Fruit fly (Drosophila melanogaster) whole organism, embryonic: Measurements from ENCODE around the gene upd1.

Experiments
- Aef1 ChIP-seq: fragments of 200-800 bp; sonication (Bioruptor generic); IDR thresholded peaks from 3 replicates; pipeline ENCODE4 v1.3.6; 2022; ENCODE audit warnings: missing biosample characterization, missing genetic modification characterization
- Bgb ChIP-seq: fragments of 200-800 bp; sonication (Bioruptor generic); IDR thresholded peaks from 2 replicates; pipeline ENCODE4 v1.3.6; 2022; ENCODE audit warnings: missing biosample characterization, missing genetic modification characterization; ENCODE audit not compliant: partially characterized antibody
- CG10959 ChIP-seq: fragments of 200-800 bp; sonication (Bioruptor generic); IDR thresholded peaks from 2 replicates; pipeline ENCODE4 v1.3.6; 2022; ENCODE audit warnings: missing biosample characterization, missing genetic modification characterization
- CG12071 ChIP-seq: fragments of 200-800 bp; sonication (Bioruptor generic); optimal IDR thresholded peaks from 3 replicates; lab custom pipeline; 2018; ENCODE audit warnings: missing biosample characterization, mild to moderate bottlenecking, missing genetic modification characterization
- CG12744 ChIP-seq: fragments of 200-800 bp; sonication (Bioruptor generic); optimal IDR thresholded peaks from 2 replicates; lab custom pipeline; 2016; ENCODE audit warnings: missing biosample characterization, missing genetic modification characterization
- CG14710 ChIP-seq: fragments of 200-800 bp; sonication (Bioruptor generic); optimal IDR thresholded peaks from 3 replicates; lab custom pipeline; 2019; ENCODE audit warnings: missing biosample characterization, mild to moderate bottlenecking, missing genetic modification characterization, moderate library complexity
- CG14965 ChIP-seq: fragments of 200-800 bp; sonication (Bioruptor generic); optimal IDR thresholded peaks from 2 replicates; lab custom pipeline; 2016; ENCODE audit warnings: missing biosample characterization, missing genetic modification characterization, borderline replicate concordance
- CG15696 ChIP-seq: fragments of 200-800 bp; sonication (Bioruptor generic); optimal IDR thresholded peaks from 2 replicates; lab custom pipeline; 2019; ENCODE audit warnings: missing biosample characterization, mild to moderate bottlenecking, missing genetic modification characterization, moderate library complexity
- CG16863 ChIP-seq: fragments of 200-800 bp; sonication (Bioruptor generic); optimal IDR thresholded peaks from 3 replicates; lab custom pipeline; 2016; ENCODE audit warnings: missing biosample characterization, missing genetic modification characterization
- CG17186 ChIP-seq: fragments of 200-800 bp; sonication (Bioruptor generic); optimal IDR thresholded peaks from 3 replicates; lab custom pipeline; 2017; ENCODE audit warnings: missing biosample characterization, missing genetic modification reagents, missing genetic modification characterization
- CG17612 ChIP-seq: fragments of 200-800 bp; sonication (Bioruptor generic); IDR thresholded peaks from 2 replicates; pipeline ENCODE4 v1.3.6; 2022; ENCODE audit warnings: missing biosample characterization, missing genetic modification characterization
- CG2889 ChIP-seq: fragments of 200-800 bp; sonication (Bioruptor generic); IDR thresholded peaks from 3 replicates; pipeline ENCODE4 v1.3.6; 2022; ENCODE audit warnings: missing biosample characterization, missing genetic modification characterization
- CG31224 ChIP-seq: fragments of 200-800 bp; sonication (Bioruptor generic); IDR thresholded peaks from 2 replicates; pipeline ENCODE4 v1.3.6; 2022; ENCODE audit warnings: missing biosample characterization, missing genetic modification characterization
- CG3163 ChIP-seq: fragments of 200-800 bp; sonication (Bioruptor generic); optimal IDR thresholded peaks from 3 replicates; lab custom pipeline; 2016; ENCODE audit warnings: missing biosample characterization, missing genetic modification characterization
- CG32772 ChIP-seq: fragments of 200-800 bp; sonication (Bioruptor generic); IDR thresholded peaks from 2 replicates; pipeline ENCODE4 v1.3.6; 2022; ENCODE audit warnings: missing biosample characterization, missing genetic modification characterization
- CG3995 ChIP-seq: fragments of 200-800 bp; sonication (Bioruptor generic); optimal IDR thresholded peaks from 3 replicates; lab custom pipeline; 2016; ENCODE audit warnings: missing biosample characterization, missing genetic modification characterization
- CG4730 ChIP-seq: fragments of 200-800 bp; sonication (Bioruptor generic); IDR thresholded peaks from 2 replicates; pipeline ENCODE4 v1.3.6; 2022; ENCODE audit warnings: missing biosample characterization, missing genetic modification characterization
- CG4854 ChIP-seq: fragments of 200-800 bp; sonication (Bioruptor generic); optimal IDR thresholded peaks from 2 replicates; lab custom pipeline; 2016; ENCODE audit warnings: missing biosample characterization, missing genetic modification characterization, inconsistent platforms
- CG6765 ChIP-seq: fragments of 200-800 bp; sonication (Bioruptor generic); optimal IDR thresholded peaks from 3 replicates; lab custom pipeline; 2017; ENCODE audit warnings: missing biosample characterization, mild to moderate bottlenecking, missing genetic modification characterization
- CG8281 ChIP-seq: fragments of 200-800 bp; sonication (Bioruptor generic); optimal IDR thresholded peaks from 2 replicates; lab custom pipeline; 2018; ENCODE audit warnings: missing biosample characterization, mild to moderate bottlenecking, missing genetic modification characterization, moderate library complexity
- CG8359 ChIP-seq: fragments of 200-800 bp; sonication (Bioruptor generic); optimal IDR thresholded peaks from 2 replicates; lab custom pipeline; 2017; ENCODE audit warnings: missing biosample characterization, mild to moderate bottlenecking, missing genetic modification characterization, borderline replicate concordance
- CG9797 ChIP-seq: fragments of 200-800 bp; sonication (Bioruptor generic); optimal IDR thresholded peaks from 3 replicates; lab custom pipeline; 2018; ENCODE audit warnings: missing biosample characterization, mild to moderate bottlenecking, missing genetic modification characterization
- Camta ChIP-seq: fragments of 200-800 bp; sonication (Bioruptor generic); optimal IDR thresholded peaks from 2 replicates; lab custom pipeline; 2016; ENCODE audit warnings: missing biosample characterization, missing genetic modification characterization
- HHEX ChIP-seq: fragments of 200-800 bp; sonication (Bioruptor generic); optimal IDR thresholded peaks from 3 replicates; lab custom pipeline; 2017; ENCODE audit warnings: missing biosample characterization, mild to moderate bottlenecking, missing genetic modification characterization, missing genetic modification reagents
- Jarid2 ChIP-seq: fragments of 200-800 bp; sonication (Bioruptor generic); optimal IDR thresholded peaks from 3 replicates; lab custom pipeline; 2017; ENCODE audit warnings: mild to moderate bottlenecking, missing biosample characterization, missing genetic modification reagents, missing genetic modification characterization
- Kr ChIP-seq: fragments of 200-800 bp; sonication (Bioruptor generic); optimal IDR thresholded peaks from 2 replicates; lab custom pipeline; 2017; ENCODE audit warnings: missing biosample characterization, mild to moderate bottlenecking, missing genetic modification characterization
- Med ChIP-seq: fragments of 200-800 bp; sonication (Bioruptor generic); peaks from one replicate; lab custom pipeline; 2016; ENCODE audit warnings: missing biosample characterization, missing genetic modification characterization, mild to moderate bottlenecking, inconsistent platforms, moderate library complexity
- Rx ChIP-seq: fragments of 200-800 bp; sonication (Bioruptor generic); IDR thresholded peaks from 2 replicates; pipeline ENCODE4 v1.3.6; 2022; ENCODE audit warnings: missing biosample characterization, missing genetic modification characterization
- Sox102F ChIP-seq: fragments of 200-800 bp; sonication (Bioruptor generic); optimal IDR thresholded peaks from 2 replicates; lab custom pipeline; 2018; ENCODE audit warnings: missing biosample characterization, mild to moderate bottlenecking, missing genetic modification characterization, moderate library complexity
- Sry-β ChIP-seq: fragments of 200-800 bp; sonication (Bioruptor generic); optimal IDR thresholded peaks from 2 replicates; lab custom pipeline; 2018; ENCODE audit warnings: missing biosample characterization, mild to moderate bottlenecking, missing genetic modification characterization, moderate library complexity
- Usf ChIP-seq: fragments of 200-800 bp; sonication (Bioruptor generic); optimal IDR thresholded peaks from 2 replicates; lab custom pipeline; 2017; ENCODE audit warnings: missing genotype, missing biosample characterization, missing genetic modification characterization
- bab2 ChIP-seq: fragments of 200-800 bp; sonication (Bioruptor generic); optimal IDR thresholded peaks from 2 replicates; lab custom pipeline; 2016; ENCODE audit warnings: missing biosample characterization, missing genetic modification characterization
- emc ChIP-seq: fragments of 200-800 bp; sonication (Bioruptor generic); optimal IDR thresholded peaks from 2 replicates; lab custom pipeline; 2016; ENCODE audit warnings: missing biosample characterization, missing genetic modification characterization
- ems ChIP-seq: fragments of 200-800 bp; sonication (Bioruptor generic); optimal IDR thresholded peaks from 3 replicates; lab custom pipeline; 2016; ENCODE audit warnings: missing biosample characterization, missing genetic modification characterization
- esg ChIP-seq: fragments of 200-800 bp; sonication (Bioruptor generic); conservative IDR thresholded peaks from 2 replicates; pipeline ENCODE4 v1.3.6; 2022; ENCODE audit warnings: missing biosample characterization, missing genetic modification characterization
- ewg ChIP-seq: fragments of 200-800 bp; sonication (Bioruptor generic); optimal IDR thresholded peaks from 3 replicates; lab custom pipeline; 2017; ENCODE audit warnings: mild to moderate bottlenecking, missing biosample characterization, missing genetic modification reagents, missing genetic modification characterization
- exex ChIP-seq: fragments of 200-800 bp; sonication (Bioruptor generic); optimal IDR thresholded peaks from 4 replicates; lab custom pipeline; 2018; ENCODE audit warnings: missing biosample characterization, mild to moderate bottlenecking, missing genetic modification characterization, moderate library complexity
- fu2 ChIP-seq: fragments of 200-800 bp; sonication (Bioruptor generic); optimal IDR thresholded peaks from 2 replicates; lab custom pipeline; 2016; ENCODE audit warnings: missing biosample characterization, missing genetic modification characterization
- gfzf ChIP-seq: fragments of 200-800 bp; sonication (Bioruptor generic); optimal IDR thresholded peaks from 2 replicates; lab custom pipeline; 2016; ENCODE audit warnings: missing biosample characterization, mild to moderate bottlenecking, missing genetic modification characterization, moderate library complexity
- ind ChIP-seq: fragments of 200-800 bp; sonication (Bioruptor generic); optimal IDR thresholded peaks from 3 replicates; lab custom pipeline; 2016; ENCODE audit warnings: missing biosample characterization, missing genetic modification characterization
- knrl ChIP-seq: fragments of 200-800 bp; sonication (Bioruptor generic); IDR thresholded peaks from 3 replicates; pipeline ENCODE4 v1.3.6; 2022; ENCODE audit warnings: missing biosample characterization, missing genetic modification characterization; ENCODE audit not compliant: partially characterized antibody
- mam ChIP-seq: fragments of 200-800 bp; sonication (Bioruptor generic); optimal IDR thresholded peaks from 3 replicates; lab custom pipeline; 2016; ENCODE audit warnings: missing biosample characterization, missing genetic modification characterization
- p53 ChIP-seq: fragments of 200-800 bp; sonication (Bioruptor generic); optimal IDR thresholded peaks from 2 replicates; lab custom pipeline; 2016; ENCODE audit warnings: missing biosample characterization, missing genetic modification characterization
- pho ChIP-seq: fragments of 200-800 bp; sonication (Bioruptor generic); optimal IDR thresholded peaks from 2 replicates; lab custom pipeline; 2016; ENCODE audit warnings: missing biosample characterization, missing genetic modification characterization
- repo ChIP-seq: fragments of 200-800 bp; sonication (Bioruptor generic); optimal IDR thresholded peaks from 2 replicates; lab custom pipeline; 2016; ENCODE audit warnings: missing biosample characterization, missing genetic modification characterization
- salm ChIP-seq: fragments of 200-800 bp; sonication (Bioruptor generic); optimal IDR thresholded peaks from 2 replicates; lab custom pipeline; 2018; ENCODE audit warnings: missing biosample characterization, mild to moderate bottlenecking, missing genetic modification characterization
- slp2 ChIP-seq: fragments of 200-800 bp; sonication (Bioruptor generic); optimal IDR thresholded peaks from 2 replicates; lab custom pipeline; 2016; ENCODE audit warnings: missing biosample characterization, missing genetic modification characterization
- so ChIP-seq: fragments of 200-800 bp; sonication (Bioruptor generic); IDR thresholded peaks from 3 replicates; pipeline ENCODE4 v1.3.6; 2022; ENCODE audit warnings: missing biosample characterization, missing genetic modification characterization
- tll ChIP-seq, 2 experiments: fragments of 200-800 bp in 1 of 2; fragments of >200 bp in 1 of 2; sonication (Bioruptor generic) in 1 of 2; optimal IDR thresholded peaks; 2 replicates each; lab custom pipeline; 2017 to 2019; ENCODE audit warnings: missing biosample characterization in 2 of 2, missing genetic modification characterization in 2 of 2, mild to moderate bottlenecking in 1 of 2, moderate library complexity in 1 of 2
- tna ChIP-seq: fragments of 200-800 bp; sonication (Bioruptor generic); IDR thresholded peaks from 2 replicates; pipeline ENCODE4 v1.3.6; 2022; ENCODE audit warnings: missing biosample characterization, missing genetic modification characterization; ENCODE audit not compliant: partially characterized antibody
- trh ChIP-seq: fragments of 200-800 bp; sonication (Bioruptor generic); optimal IDR thresholded peaks from 2 replicates; lab custom pipeline; 2016; ENCODE audit warnings: missing biosample characterization, missing genetic modification characterization

Gene upd1

DNA sequence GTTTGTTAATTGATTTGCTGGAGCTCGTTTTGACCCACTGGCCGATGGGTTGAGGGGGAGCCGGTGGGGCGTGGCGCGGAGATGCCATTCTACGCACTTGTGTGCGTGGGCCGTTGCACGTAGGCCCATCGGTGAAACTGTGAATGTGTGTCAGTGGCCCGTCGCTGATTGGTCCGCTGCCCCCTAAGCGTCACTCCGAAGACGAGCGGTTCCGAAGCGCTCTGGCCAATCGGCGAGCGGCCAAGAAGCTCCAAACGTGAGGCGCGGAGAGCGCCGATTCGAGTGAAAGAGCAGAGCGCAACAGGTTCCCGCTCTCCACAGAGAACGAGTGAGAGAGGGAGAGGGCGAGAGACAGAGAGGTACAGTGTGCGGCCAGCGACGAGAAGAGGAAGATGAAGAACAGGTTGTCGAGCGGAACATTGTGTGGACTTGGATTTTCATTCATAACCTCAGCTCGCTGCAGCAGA, 3.4 kb upstream of the upd1 start (continued):
- TF ChIP-seq tll (GFP tag; optimal IDR thresholded peaks at IDR 0.05; lab: Kevin White, UChicago): no peak
- no peak for TF ChIP-seq CG15696 (tag; lab: Kevin White, UChicago)
- TF ChIP-seq pho (GFP tag; lab: Kevin White, UChicago): no peak
- no peak for TF ChIP-seq CG3995 (GFP tag; lab: Kevin White, UChicago)
- TF ChIP-seq CG4730 (GFP tag; lab: Robert Waterston, UW): no peak
- no peak for TF ChIP-seq CG6765 (GFP tag; lab: Kevin White, UChicago)
- TF ChIP-seq fu2 (GFP tag; lab: Kevin White, UChicago): no peak
- no peak for TF ChIP-seq mam
- TF ChIP-seq repo (GFP tag; lab: Kevin White, UChicago): no peak
- no peak for TF ChIP-seq Kr (GFP tag; lab: Kevin White, UChicago)
- no peak for TF ChIP-seq CG2889 (GFP tag; lab: Robert Waterston, UW)
- TF ChIP-seq Sox102F (GFP tag; lab: Kevin White, UChicago): no peak
- TF ChIP-seq gfzf: no peak
- no peak for TF ChIP-seq Sry-β (GFP tag; lab: Kevin White, UChicago)
- TF ChIP-seq CG12071 (GFP tag; lab: Kevin White, UChicago): no peak
- no peak for TF ChIP-seq CG10959 (GFP tag; lab: Robert Waterston, UW)
- TF ChIP-seq tna (GFP tag; lab: Robert Waterston, UW): peak; percentile 57; the same call in 1 of the 2 replicates
- TF ChIP-seq salm (tag; lab: Kevin White, UChicago): no peak
- no peak for TF ChIP-seq CG14710 (tag; lab: Kevin White, UChicago)
- no peak for TF ChIP-seq bab2 (GFP tag; lab: Kevin White, UChicago)
- no peak for TF ChIP-seq trh (GFP tag; lab: Kevin White, UChicago)
- TF ChIP-seq p53 (GFP tag; lab: Kevin White, UChicago): no peak
- no peak for TF ChIP-seq esg (GFP tag; lab: Robert Waterston, UW)
- TF ChIP-seq emc (GFP tag; lab: Kevin White, UChicago): no peak
- TF ChIP-seq CG8359 (GFP tag; lab: Kevin White, UChicago): no peak
- TF ChIP-seq exex (tag; lab: Kevin White, UChicago): no peak
- TF ChIP-seq HHEX (GFP tag; lab: Kevin White, UChicago): no peak
- TF ChIP-seq so (GFP tag; lab: Robert Waterston, UW): peak; percentile 46; the same call in 1 of the 3 replicates
- TF ChIP-seq CG12744 (GFP tag; lab: Kevin White, UChicago): no peak
- no peak for TF ChIP-seq Camta
- TF ChIP-seq Bgb (GFP tag; lab: Robert Waterston, UW): peak; percentile 51; the same call in 1 of the 2 replicates
- TF ChIP-seq CG9797 (GFP tag; lab: Kevin White, UChicago): no peak
- no peak for TF ChIP-seq CG4854 (GFP tag; lab: Kevin White, UChicago)
- no peak for TF ChIP-seq CG3163 (GFP tag; lab: Kevin White, UChicago)
- no peak for TF ChIP-seq Rx (GFP tag; lab: Robert Waterston, UW)
- TF ChIP-seq Med (GFP tag; lab: Kevin White, UChicago): peak; percentile 59
- no peak for TF ChIP-seq CG17186 (GFP tag; lab: Kevin White, UChicago)
- TF ChIP-seq CG14965: no peak
- no peak for TF ChIP-seq Aef1 (GFP tag; lab: Robert Waterston, UW)
- TF ChIP-seq Jarid2 (GFP tag; lab: Kevin White, UChicago): peak; percentile 71
- no peak for TF ChIP-seq CG17612 (GFP tag; lab: Robert Waterston, UW)
- no peak for TF ChIP-seq ewg
- TF ChIP-seq CG16863: no peak
- no peak for TF ChIP-seq CG32772
- no peak for TF ChIP-seq ind (GFP tag; lab: Kevin White, UChicago)
- no peak for TF ChIP-seq Usf (GFP tag; lab: Kevin White, UChicago)
- TF ChIP-seq CG8281 (tag; lab: Kevin White, UChicago): no peak
- no peak for TF ChIP-seq ems (GFP tag; lab: Kevin White, UChicago)
- no peak for TF ChIP-seq CG31224 (GFP tag; lab: Robert Waterston, UW)
- TF ChIP-seq slp2: no peak
- TF ChIP-seq knrl (GFP tag; lab: Robert Waterston, UW): no peak
